Worm (Caenorhabditis elegans) whole organism, L3 larva: ENCODE results near the gene srh-138.

Source experiments
- R02D3.7 ChIP-seq: fragments of 150-350 bp; optimal IDR thresholded peaks from 2 replicates; lab custom pipeline; 2014; ENCODE audit warnings: missing biosample characterization, missing genetic modification characterization
- ZK546.5 ChIP-seq: sonication (generic microtip); optimal IDR thresholded peaks from 2 replicates; lab custom pipeline; 2017; ENCODE audit warnings: missing biosample characterization, missing genetic modification characterization
- aly-2 ChIP-seq: fragments of 150-350 bp; optimal IDR thresholded peaks from 2 replicates; lab custom pipeline; 2014; ENCODE audit warnings: missing biosample characterization, missing genetic modification characterization
- ama-1 ChIP-seq: fragments of 150-350 bp; optimal IDR thresholded peaks from 2 replicates; lab custom pipeline; 2018
- ceh-28 ChIP-seq: fragments of 150-350 bp; optimal IDR thresholded peaks from 2 replicates; lab custom pipeline; 2014; ENCODE audit warnings: missing biosample characterization, missing genetic modification reagents, missing genetic modification characterization
- ceh-82 ChIP-seq: fragments of 150-350 bp; optimal IDR thresholded peaks from 2 replicates; lab custom pipeline; 2014; ENCODE audit warnings: missing biosample characterization, missing genetic modification characterization
- egl-27 ChIP-seq: sonication (generic microtip); optimal IDR thresholded peaks from 4 replicates; lab custom pipeline; 2017; ENCODE audit warnings: missing biosample characterization, missing genetic modification reagents, missing genetic modification characterization
- egl-5 ChIP-seq: fragments of 150-350 bp; optimal IDR thresholded peaks from 2 replicates; lab custom pipeline; 2017; ENCODE audit warnings: missing biosample characterization, missing genetic modification reagents, missing genetic modification characterization, inconsistent platforms
- elt-1 ChIP-seq: fragments of 150-350 bp; optimal IDR thresholded peaks from 2 replicates; lab custom pipeline; 2014; ENCODE audit warnings: missing biosample characterization, missing genetic modification characterization
- elt-2 ChIP-seq: sonication (generic microtip); optimal IDR thresholded peaks from 2 replicates; lab custom pipeline; 2016; ENCODE audit warnings: missing genetic modification reagents, mild to moderate bottlenecking, missing genetic modification characterization, missing compliant biosample characterization
- elt-3 ChIP-seq, 3 experiments: fragments of 150-350 bp in 1 of 3; sonication (generic microtip) in 2 of 3; optimal IDR thresholded peaks; 2 replicates in 2 of 3; 4 replicates in 1 of 3; lab custom pipeline; 2014 to 2017; ENCODE audit warnings: missing biosample characterization in 3 of 3, missing genetic modification characterization in 3 of 3
- eor-1 ChIP-seq, 2 experiments: fragments of 150-350 bp; optimal IDR thresholded peaks; 2 replicates each; lab custom pipeline; 2014 to 2018; ENCODE audit warnings: missing biosample characterization in 2 of 2, missing genetic modification characterization in 2 of 2
- fkh-10 ChIP-seq: sonication (generic microtip); optimal IDR thresholded peaks from 2 replicates; lab custom pipeline; 2017; ENCODE audit warnings: missing biosample characterization, missing genetic modification reagents, missing genetic modification characterization
- fos-1 ChIP-seq: fragments of 150-350 bp; optimal IDR thresholded peaks from 2 replicates; lab custom pipeline; 2014; ENCODE audit warnings: missing biosample characterization, missing genetic modification characterization
- hmg-11 ChIP-seq: sonication (generic microtip); optimal IDR thresholded peaks from 2 replicates; lab custom pipeline; 2016; ENCODE audit warnings: missing genetic modification characterization, missing compliant biosample characterization
- jun-1 ChIP-seq: fragments of 150-350 bp; optimal IDR thresholded peaks from 2 replicates; lab custom pipeline; 2014; ENCODE audit warnings: missing biosample characterization, missing genetic modification reagents, missing genetic modification characterization
- lin-15B ChIP-seq: fragments of 150-350 bp; optimal IDR thresholded peaks from 2 replicates; lab custom pipeline; 2014; ENCODE audit warnings: missing biosample characterization, missing genetic modification characterization
- lin-39 ChIP-seq: fragments of 150-350 bp; optimal IDR thresholded peaks from 2 replicates; lab custom pipeline; 2018; ENCODE audit warnings: missing biosample characterization, missing genetic modification reagents, missing genetic modification characterization
- lsy-12 ChIP-seq: sonication (generic microtip); optimal IDR thresholded peaks from 2 replicates; lab custom pipeline; 2016; ENCODE audit warnings: mild to moderate bottlenecking, missing genetic modification characterization, missing compliant biosample characterization
- mml-1 ChIP-seq: fragments of 150-350 bp; sonication (generic microtip); optimal IDR thresholded peaks from 3 replicates; lab custom pipeline; 2014; ENCODE audit warnings: missing biosample characterization, missing genetic modification characterization
- nfya-1 ChIP-seq: sonication (generic microtip); optimal IDR thresholded peaks from 2 replicates; lab custom pipeline; 2017; ENCODE audit warnings: missing genetic modification characterization, mild to moderate bottlenecking, missing compliant biosample characterization, antibody characterized with exemption, moderate library complexity; ENCODE audit not compliant: insufficient read depth
- nhr-12 ChIP-seq: fragments of 150-350 bp; optimal IDR thresholded peaks from 2 replicates; lab custom pipeline; 2014; ENCODE audit warnings: missing biosample characterization, missing genetic modification characterization
- nhr-237 ChIP-seq: fragments of 150-350 bp; optimal IDR thresholded peaks from 2 replicates; lab custom pipeline; 2014; ENCODE audit warnings: missing biosample characterization, missing genetic modification characterization
- nhr-25 ChIP-seq: sonication (generic microtip); optimal IDR thresholded peaks from 2 replicates; lab custom pipeline; 2017; ENCODE audit warnings: missing biosample characterization, missing genetic modification characterization
- nhr-28 ChIP-seq: fragments of 150-350 bp; optimal IDR thresholded peaks from 2 replicates; lab custom pipeline; 2014; ENCODE audit warnings: missing biosample characterization, missing genetic modification characterization
- nhr-43 ChIP-seq: sonication (generic microtip); optimal IDR thresholded peaks from 2 replicates; lab custom pipeline; 2016; ENCODE audit warnings: mild to moderate bottlenecking, missing genetic modification characterization, missing compliant biosample characterization; ENCODE audit not compliant: poor library complexity, severe bottlenecking
- nhr-67 ChIP-seq: fragments of 150-350 bp; optimal IDR thresholded peaks from 2 replicates; lab custom pipeline; 2014; ENCODE audit warnings: missing biosample characterization, missing genetic modification characterization
- nhr-76 ChIP-seq: fragments of 150-350 bp; sonication (generic microtip); optimal IDR thresholded peaks from 5 replicates; lab custom pipeline; 2014; ENCODE audit warnings: missing biosample characterization, missing genetic modification characterization
- pqm-1 ChIP-seq: fragments of 150-350 bp; optimal IDR thresholded peaks from 2 replicates; lab custom pipeline; 2017; ENCODE audit warnings: missing biosample characterization, missing genetic modification characterization, inconsistent platforms
- sea-2 ChIP-seq: fragments of 150-350 bp; sonication (generic microtip); optimal IDR thresholded peaks from 4 replicates; lab custom pipeline; 2014; ENCODE audit warnings: missing biosample characterization, missing genetic modification reagents, missing genetic modification characterization
- skn-1 ChIP-seq: fragments of 150-350 bp; optimal IDR thresholded peaks from 2 replicates; lab custom pipeline; 2014; ENCODE audit warnings: missing biosample characterization, missing genetic modification characterization
- snpc-4 ChIP-seq: fragments of 150-350 bp; optimal IDR thresholded peaks from 2 replicates; lab custom pipeline; 2014; ENCODE audit warnings: missing biosample characterization, missing genetic modification characterization
- tbx-2 ChIP-seq: sonication (generic microtip); optimal IDR thresholded peaks from 2 replicates; lab custom pipeline; 2016; ENCODE audit warnings: mild to moderate bottlenecking, missing genetic modification characterization, missing compliant biosample characterization
- unc-39 ChIP-seq: sonication (generic microtip); optimal IDR thresholded peaks from 4 replicates; lab custom pipeline; 2017; ENCODE audit warnings: missing biosample characterization, missing genetic modification characterization
- unc-62 ChIP-seq: fragments of 150-350 bp; sonication (generic microtip); optimal IDR thresholded peaks from 4 replicates; lab custom pipeline; 2014; ENCODE audit warnings: missing biosample characterization, missing genetic modification reagents, missing genetic modification characterization
- zag-1 ChIP-seq: fragments of 150-350 bp; optimal IDR thresholded peaks from 2 replicates; lab custom pipeline; 2014; ENCODE audit warnings: missing biosample characterization, missing genetic modification characterization
- ztf-11 ChIP-seq: fragments of 150-350 bp; optimal IDR thresholded peaks from 2 replicates; lab custom pipeline; 2014; ENCODE audit warnings: missing biosample characterization, missing genetic modification characterization

The srh-138 gene

ce11 chrV:16447735-16448134 lies 23.1 kb downstream of the srh-138 start, which contains the start of gene T08G3.13:
Gene T08G3.13 (plus strand): TSS chrV:16448035.
- TF ChIP-seq unc-62 = no peak
- no peak for TF ChIP-seq sea-2
- TF ChIP-seq nhr-28 = no peak

DNA sequence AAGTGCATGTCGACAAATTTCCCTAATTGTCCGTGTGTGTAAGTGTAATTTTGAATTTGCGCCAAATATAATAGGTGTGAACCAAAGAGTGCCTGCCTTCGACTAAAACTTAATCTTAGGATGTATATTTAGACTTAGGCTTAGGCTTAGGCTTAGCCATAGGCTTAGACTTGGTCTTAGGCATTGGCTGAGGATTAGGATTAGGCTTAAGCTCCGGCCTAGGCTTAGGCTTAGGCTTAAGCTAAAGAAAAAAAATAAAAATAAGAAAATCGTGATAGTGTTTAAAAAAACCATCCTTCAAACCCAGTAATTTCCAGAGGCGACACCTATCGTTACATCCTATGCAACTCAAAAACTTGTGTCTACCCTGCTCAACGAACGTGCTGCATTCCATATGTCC lies 24.6 kb downstream of the srh-138 start:
- TF ChIP-seq elt-1 (tag; lab: Kevin White, UChicago) = no peak
- no peak for TF ChIP-seq snpc-4 (tag; lab: Kevin White, UChicago)
- TF ChIP-seq nhr-76 (tag; lab: Kevin White, UChicago) = no peak
- TF ChIP-seq nfya-1 (tag; lab: Kevin White, UChicago) = no peak
- no peak for TF ChIP-seq tbx-2 (tag; lab: Kevin White, UChicago)
- no peak for TF ChIP-seq nhr-67 (tag; lab: Kevin White, UChicago)
- TF ChIP-seq R02D3.7 (tag; lab: Kevin White, UChicago) = no peak
- no peak for TF ChIP-seq lin-39 (tag; lab: Kevin White, UChicago)
- TF ChIP-seq unc-39 (tag; lab: Kevin White, UChicago) = no peak
- TF ChIP-seq ztf-11 (tag; lab: Kevin White, UChicago) = no peak
- TF ChIP-seq egl-5 (tag; lab: Kevin White, UChicago) = no peak
- TF ChIP-seq, all 47 proteins: peak for 0

ce11 chrV:16445676-16446075 lies 25.1 kb downstream of the srh-138 start, which contains the start of gene T08G3.6:
Gene T08G3.6 (plus strand): TSS chrV:16445976.
- TF ChIP-seq ceh-82 = no peak
- TF ChIP-seq nfya-1 (tag; lab: Kevin White, UChicago) = no peak
- TF ChIP-seq eor-1 (tag; optimal IDR thresholded peaks at IDR 0.05; lab: Kevin White, UChicago) = no peak
- no peak for TF ChIP-seq mml-1
- TF ChIP-seq elt-1 (tag; lab: Kevin White, UChicago) = no peak
- TF ChIP-seq unc-62 = no peak
- TF ChIP-seq fos-1 (tag; lab: Kevin White, UChicago) = no peak
- no peak for TF ChIP-seq lin-15B (tag; lab: Kevin White, UChicago)
- TF ChIP-seq zag-1 = no peak
- TF ChIP-seq tbx-2 (tag; lab: Kevin White, UChicago) = no peak

- TF ChIP-seq elt-3 (tag; optimal IDR thresholded peaks at IDR 0.05; lab: Kevin White, UChicago) = no peak
- no peak for TF ChIP-seq pqm-1 (tag; lab: Kevin White, UChicago)
- no peak for TF ChIP-seq egl-27
- TF ChIP-seq nhr-76 (tag; lab: Kevin White, UChicago) = no peak
- no peak for TF ChIP-seq ZK546.5
- no peak for TF ChIP-seq ceh-82
- TF ChIP-seq ceh-28 = no peak
- no peak for TF ChIP-seq nhr-25 (tag; lab: Kevin White, UChicago)
- no peak for TF ChIP-seq nhr-237
- TF ChIP-seq fos-1 (tag; lab: Kevin White, UChicago) = no peak
- no peak for TF ChIP-seq ama-1 (lab: Kevin White, UChicago)
- TF ChIP-seq skn-1 = no peak
- TF ChIP-seq jun-1 (tag; lab: Kevin White, UChicago) = no peak
- TF ChIP-seq mml-1 = no peak
- TF ChIP-seq lsy-12 (tag; lab: Kevin White, UChicago) = no peak
- TF ChIP-seq eor-1 (tag; optimal IDR thresholded peaks at IDR 0.05; lab: Kevin White, UChicago) = no peak
- TF ChIP-seq nhr-12 (tag; lab: Kevin White, UChicago) = no peak
- no peak for TF ChIP-seq snpc-4 (tag; lab: Kevin White, UChicago)
- no peak for TF ChIP-seq elt-1 (tag; lab: Kevin White, UChicago)
- TF ChIP-seq hmg-11 (tag; lab: Kevin White, UChicago) = no peak
Observed at ce11 chrV:16443626-16444025, 27.2 kb downstream of the srh-138 start, which contains the start of gene srh-141. Gene srh-141 (plus strand): TSS chrV:16443926.

ce11 chrV:16437546-16437945 lies 33.3 kb downstream of the srh-138 start, which contains the start of gene F26D2.15:
Gene F26D2.15 (plus strand): TSS chrV:16437846.
- TF ChIP-seq nhr-43 (tag; lab: Kevin White, UChicago) (no peak), elt-2 (tag; lab: Kevin White, UChicago) (no peak), hmg-11 (tag; lab: Kevin White, UChicago) (no peak), nhr-25 (tag; lab: Kevin White, UChicago) (no peak), aly-2 (tag; lab: Kevin White, UChicago) (no peak), pqm-1 (tag; lab: Kevin White, UChicago) (no peak), eor-1 (tag; optimal IDR thresholded peaks at IDR 0.05; lab: Kevin White, UChicago) (no peak), ceh-28 (no peak), mml-1 (no peak), fkh-10 (no peak), R02D3.7 (tag; lab: Kevin White, UChicago) (no peak), nhr-76 (tag; lab: Kevin White, UChicago) (no peak), jun-1 (tag; lab: Kevin White, UChicago) (no peak)
